Worm (Caenorhabditis elegans) whole organism, midembryonic: Measurements from ENCODE around the gene grl-12.

Source experiments
- flt-1 ChIP-seq: fragments of 200-800 bp; sonication (Bioruptor generic); IDR thresholded peaks from 2 replicates; pipeline ENCODE4 v1.3.6; 2022; ENCODE audit warnings: missing genetic modification characterization, missing compliant biosample characterization
- ztf-29 ChIP-seq: fragments of 200-800 bp; sonication (Bioruptor generic); IDR thresholded peaks from 2 replicates; pipeline ENCODE4 v1.3.6; 2022; ENCODE audit warnings: missing genetic modification reagents, missing genetic modification characterization, missing compliant biosample characterization

DNA sequence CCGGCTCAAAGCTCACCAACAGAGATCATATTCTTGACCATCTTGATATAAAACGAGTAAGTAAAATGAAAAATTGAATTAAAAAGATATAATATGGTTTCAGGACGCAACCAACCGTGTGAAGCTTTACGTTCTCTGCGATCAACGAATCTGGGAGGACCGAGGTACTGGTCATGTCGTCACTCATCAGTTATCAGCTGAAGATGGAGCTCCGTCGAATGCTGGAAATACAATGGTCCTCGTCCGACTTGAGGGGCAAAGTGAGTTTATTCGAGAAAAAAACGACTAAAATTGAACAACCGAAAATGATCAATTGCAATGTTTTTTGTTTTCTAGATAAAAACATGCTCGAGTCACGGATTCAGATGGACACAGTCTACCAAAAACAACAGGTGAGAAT, 28.3 kb downstream of the grl-12 start:
- no peak for TF ChIP-seq flt-1 (GFP tag; lab: Robert Waterston, UW)
- TF ChIP-seq ztf-29 (GFP tag; lab: Robert Waterston, UW): no peak
